Worm (Caenorhabditis elegans) whole organism, L4 larva: ENCODE data around the gene scrm-8.
"Not testable (repeated sequence)": the region's sequence is repeated elsewhere in the genome, so short reads cannot be mapped to it uniquely, and the experiment has no call there.

ENCODE experiments used
- nhr-10 ChIP-seq: fragments of 150-350 bp; optimal IDR thresholded peaks from 2 replicates; lab custom pipeline; 2014; ENCODE audit warnings: missing biosample characterization, missing genetic modification characterization
- nhr-77 ChIP-seq: fragments of 150-350 bp; optimal IDR thresholded peaks from 2 replicates; lab custom pipeline; 2014; ENCODE audit warnings: missing biosample characterization, missing genetic modification characterization
- unc-130 ChIP-seq: sonication (generic microtip); optimal IDR thresholded peaks from 2 replicates; lab custom pipeline; 2016; ENCODE audit warnings: missing genetic modification reagents, missing genetic modification characterization, missing compliant biosample characterization

DNA sequence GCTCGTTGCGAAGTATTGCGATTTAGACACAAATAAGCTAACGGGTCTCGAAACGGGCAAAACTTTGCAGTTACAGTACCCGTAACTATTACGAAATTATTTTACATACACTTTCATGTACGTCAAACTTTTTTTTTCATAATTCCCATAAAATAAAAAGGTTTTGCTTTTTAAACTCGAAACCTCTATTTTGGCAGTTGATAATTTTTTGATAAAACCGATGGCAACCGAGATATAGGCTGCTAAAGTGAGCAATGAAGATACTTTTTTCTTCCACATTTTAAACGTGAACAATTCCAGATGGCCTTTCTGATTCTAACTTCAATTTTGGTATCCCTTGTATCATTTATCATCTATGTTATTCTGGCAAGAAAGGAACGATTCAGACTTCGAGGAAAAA lies 32.7 kb downstream of the scrm-8 start, which contains the start of gene cyp-25A6:
- not testable (repeated sequence) for TF ChIP-seq nhr-77 (tag; lab: Kevin White, UChicago); unc-130 (GFP tag; lab: Kevin White, UChicago); nhr-10
